Worm (Caenorhabditis elegans): ENCODE results near the gene T10C6.7.
A peak's percentile ranks its signal among the peaks of the same experiment; 100 is the strongest.

T10C6.7 gene

ce11 chrV:16022600-16022999 is 8.9 kb downstream of the T10C6.7 start:
- TF ChIP-seq ama-1 (optimal IDR thresholded peaks at IDR 0.05) (no peak), tbx-37 (GFP tag; conservative IDR thresholded peaks at IDR 0.05) (peak; percentile 83)

ce11 chrV:16020042-16020441 is 11.5 kb downstream of the T10C6.7 start, which contains the start of gene srx-44:
Gene srx-44, plus strand, starts transcription at chrV:16020342.
- TF ChIP-seq hmg-4 (GFP tag; optimal IDR thresholded peaks at IDR 0.05): no peak
- no peak for TF ChIP-seq sea-1 (GFP tag; conservative IDR thresholded peaks at IDR 0.05)
- TF ChIP-seq ama-1 (optimal IDR thresholded peaks at IDR 0.05): no peak
- no peak for TF ChIP-seq ceh-13 (GFP tag; optimal IDR thresholded peaks at IDR 0.05)
- no peak for TF ChIP-seq F13C5.2 (tag; optimal IDR thresholded peaks at IDR 0.05)
- no peak for TF ChIP-seq B0310.2 (tag; optimal IDR thresholded peaks at IDR 0.05)
- no peak for TF ChIP-seq scrt-1 (GFP tag; IDR thresholded peaks at IDR 0.05)
- TF ChIP-seq pes-1 (GFP tag; IDR thresholded peaks at IDR 0.05): no peak
- no peak for TF ChIP-seq hmbx-1 (tag; optimal IDR thresholded peaks at IDR 0.05)
- no peak for TF ChIP-seq tra-4 (tag; optimal IDR thresholded peaks at IDR 0.05)

- TF ChIP-seq scrt-1 (GFP tag; IDR thresholded peaks at IDR 0.05): no peak
- no peak for TF ChIP-seq flt-1 (GFP tag; IDR thresholded peaks at IDR 0.05)
- no peak for TF ChIP-seq pes-1 (GFP tag; IDR thresholded peaks at IDR 0.05)
- TF ChIP-seq hnd-1 (tag; optimal IDR thresholded peaks at IDR 0.05): no peak
- TF ChIP-seq tra-4 (tag; optimal IDR thresholded peaks at IDR 0.05): no peak
- no peak for TF ChIP-seq hmbx-1 (tag; optimal IDR thresholded peaks at IDR 0.05)
- no peak for TF ChIP-seq ama-1 (optimal IDR thresholded peaks at IDR 0.05)
- TF ChIP-seq tbx-11 (GFP tag; IDR thresholded peaks at IDR 0.05): no peak
- no peak for TF ChIP-seq aly-1 (tag; optimal IDR thresholded peaks at IDR 0.05)
- TF ChIP-seq ets-7 (tag; optimal IDR thresholded peaks at IDR 0.05): no peak
- no peak for TF ChIP-seq tbx-37 (GFP tag; conservative IDR thresholded peaks at IDR 0.05)
- no peak for TF ChIP-seq hmg-4 (GFP tag; optimal IDR thresholded peaks at IDR 0.05)
Observed at ce11 chrV:16017671-16018070, 13.8 kb downstream of the T10C6.7 start, which contains the start of gene srx-43. Gene srx-43, plus strand, starts transcription at chrV:16017971.

DNA sequence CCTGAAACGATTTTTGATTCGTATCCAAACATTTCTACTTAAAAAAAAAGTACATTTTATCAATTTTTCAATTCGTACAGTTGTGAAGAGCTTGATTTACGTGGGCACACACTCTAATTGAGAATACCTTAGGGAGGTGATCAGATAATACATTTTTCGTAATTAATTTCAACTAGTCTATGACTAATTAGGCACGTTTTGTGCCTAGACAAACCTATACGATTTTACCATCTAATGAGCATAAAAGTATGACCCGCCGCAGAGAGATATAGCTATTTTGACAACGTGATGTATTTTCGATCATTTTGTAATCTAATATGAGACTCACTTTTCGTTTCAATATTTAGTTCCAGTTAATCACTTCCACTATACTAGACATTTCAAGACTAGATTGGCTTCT is 14.5 kb downstream of the T10C6.7 start:
- TF ChIP-seq pes-1 (GFP tag; IDR thresholded peaks at IDR 0.05) (no peak), aly-1 (tag; optimal IDR thresholded peaks at IDR 0.05) (no peak), flt-1 (GFP tag; IDR thresholded peaks at IDR 0.05) (no peak), ceh-36 (tag; optimal IDR thresholded peaks at IDR 0.05) (no peak), ceh-13 (GFP tag; optimal IDR thresholded peaks at IDR 0.05) (no peak), sea-1 (GFP tag; conservative IDR thresholded peaks at IDR 0.05) (no peak), B0310.2 (tag; optimal IDR thresholded peaks at IDR 0.05) (no peak), tbx-37 (GFP tag; conservative IDR thresholded peaks at IDR 0.05) (no peak), hnd-1 (tag; optimal IDR thresholded peaks at IDR 0.05) (no peak), ets-7 (tag; optimal IDR thresholded peaks at IDR 0.05) (no peak), tbx-11 (GFP tag; IDR thresholded peaks at IDR 0.05) (no peak), tra-4 (tag; optimal IDR thresholded peaks at IDR 0.05) (no peak), F13C5.2 (tag; optimal IDR thresholded peaks at IDR 0.05) (no peak), hmbx-1 (tag; optimal IDR thresholded peaks at IDR 0.05) (no peak)

ce11 chrV:16015652-16016051 is 15.9 kb downstream of the T10C6.7 start, which contains the start of gene str-232:
Gene str-232, minus strand, starts transcription at chrV:16015752.
- no peak for TF ChIP-seq flt-1 (GFP tag; IDR thresholded peaks at IDR 0.05)
- TF ChIP-seq tra-4 (tag; optimal IDR thresholded peaks at IDR 0.05): no peak
- no peak for TF ChIP-seq hmbx-1 (tag; optimal IDR thresholded peaks at IDR 0.05)
- no peak for TF ChIP-seq B0310.2 (tag; optimal IDR thresholded peaks at IDR 0.05)
- no peak for TF ChIP-seq tbx-11 (GFP tag; IDR thresholded peaks at IDR 0.05)
- TF ChIP-seq F13C5.2 (tag; optimal IDR thresholded peaks at IDR 0.05): no peak
- no peak for TF ChIP-seq aly-1 (tag; optimal IDR thresholded peaks at IDR 0.05)
- TF ChIP-seq scrt-1 (GFP tag; IDR thresholded peaks at IDR 0.05): no peak
- no peak for TF ChIP-seq hnd-1 (tag; optimal IDR thresholded peaks at IDR 0.05)
- no peak for TF ChIP-seq ceh-36 (tag; optimal IDR thresholded peaks at IDR 0.05)

DNA sequence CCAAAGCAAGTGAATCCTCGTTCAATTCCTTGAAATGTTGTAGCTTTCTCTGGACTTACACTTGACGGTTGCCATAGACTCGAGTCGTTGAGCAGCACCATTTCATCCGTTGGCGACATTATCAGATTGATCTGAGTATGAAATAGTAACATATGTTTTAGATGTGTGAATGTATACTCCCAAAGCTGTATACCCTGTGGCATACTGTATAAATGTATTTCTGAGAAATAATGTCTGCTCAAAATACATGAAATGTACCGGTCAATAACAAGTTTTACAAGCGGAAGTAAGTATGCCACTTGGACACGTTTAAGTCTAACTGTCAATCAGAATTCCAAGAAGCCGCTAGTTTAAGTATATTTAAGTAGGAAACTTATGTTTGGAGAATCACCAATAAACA is 21.9 kb downstream of the T10C6.7 start, which contains the start of gene str-233:
Gene str-233 (minus strand): TSS at position 101 of the 400 bp plus-strand sequence.
- TF ChIP-seq F13C5.2 (tag; optimal IDR thresholded peaks at IDR 0.05) (no peak), ceh-13 (GFP tag; optimal IDR thresholded peaks at IDR 0.05) (no peak), ets-7 (tag; optimal IDR thresholded peaks at IDR 0.05) (no peak), hmbx-1 (tag; optimal IDR thresholded peaks at IDR 0.05) (no peak)

DNA sequence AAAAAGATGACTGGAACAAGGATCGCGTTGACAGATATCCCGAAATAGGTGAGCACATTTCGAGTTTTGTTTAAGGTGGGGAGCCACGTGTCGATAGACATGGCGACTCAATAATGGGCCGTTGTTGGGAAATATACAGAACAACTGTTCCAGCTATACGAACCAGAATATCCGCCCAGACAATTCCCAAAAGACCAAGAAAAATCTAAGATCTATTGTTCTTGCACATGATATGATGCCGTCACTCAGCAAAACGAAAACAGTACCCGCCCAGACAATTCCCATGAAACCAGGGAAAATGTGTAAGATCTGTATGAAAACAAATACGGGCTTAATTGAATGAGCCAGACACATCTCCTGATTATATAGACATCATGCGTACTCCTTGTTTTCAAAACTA is 24.0 kb downstream of the T10C6.7 start, which contains the start of gene str-231:
Gene str-231 (minus strand): TSS at position 101 of the 400 bp plus-strand sequence.
- TF ChIP-seq flt-1 (GFP tag; IDR thresholded peaks at IDR 0.05): no peak
- no peak for TF ChIP-seq pes-1 (GFP tag; IDR thresholded peaks at IDR 0.05)
- no peak for TF ChIP-seq tbx-37 (GFP tag; conservative IDR thresholded peaks at IDR 0.05)
- no peak for TF ChIP-seq ceh-13 (GFP tag; optimal IDR thresholded peaks at IDR 0.05)
- no peak for TF ChIP-seq tbx-11 (GFP tag; IDR thresholded peaks at IDR 0.05)
- TF ChIP-seq B0310.2 (tag; optimal IDR thresholded peaks at IDR 0.05): no peak
- TF ChIP-seq tra-4 (tag; optimal IDR thresholded peaks at IDR 0.05): no peak
- TF ChIP-seq hmg-4 (GFP tag; optimal IDR thresholded peaks at IDR 0.05): no peak
- no peak for TF ChIP-seq hmbx-1 (tag; optimal IDR thresholded peaks at IDR 0.05)
- TF ChIP-seq ceh-36 (tag; optimal IDR thresholded peaks at IDR 0.05): no peak
- no peak for TF ChIP-seq scrt-1 (GFP tag; IDR thresholded peaks at IDR 0.05)
- TF ChIP-seq ets-7 (tag; optimal IDR thresholded peaks at IDR 0.05): no peak
- no peak for TF ChIP-seq ama-1 (optimal IDR thresholded peaks at IDR 0.05)
- TF ChIP-seq F13C5.2 (tag; optimal IDR thresholded peaks at IDR 0.05): no peak
- TF ChIP-seq sea-1 (GFP tag; conservative IDR thresholded peaks at IDR 0.05): no peak
- TF ChIP-seq aly-1 (tag; optimal IDR thresholded peaks at IDR 0.05): no peak
- no peak for TF ChIP-seq hnd-1 (tag; optimal IDR thresholded peaks at IDR 0.05)

DNA sequence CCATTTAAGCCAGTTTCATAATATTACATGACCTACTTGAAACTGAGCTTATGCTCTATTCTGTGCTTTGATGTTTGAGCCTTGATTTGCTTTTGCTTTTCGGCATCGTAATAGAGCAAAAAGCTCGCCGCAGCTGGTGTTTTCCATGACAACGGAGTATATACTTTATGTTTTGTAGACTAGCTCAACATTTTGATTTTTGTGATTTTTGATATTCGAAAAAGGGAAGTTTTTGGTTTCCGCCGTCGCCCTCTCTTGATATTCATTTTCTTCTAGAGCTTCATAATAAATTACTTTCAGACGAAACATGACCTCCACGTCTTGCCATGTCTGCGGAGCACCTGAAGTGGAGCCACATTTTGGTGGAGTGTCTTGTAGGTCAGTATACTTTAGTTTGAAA is 29.2 kb downstream of the T10C6.7 start, which contains the start of gene nhr-63:
Gene nhr-63 (plus strand): TSS at position 301 of the 400 bp plus-strand sequence.
- TF ChIP-seq ets-7 (tag; optimal IDR thresholded peaks at IDR 0.05): no peak
- no peak for TF ChIP-seq tbx-37 (GFP tag; conservative IDR thresholded peaks at IDR 0.05)
- no peak for TF ChIP-seq hnd-1 (tag; optimal IDR thresholded peaks at IDR 0.05)
- no peak for TF ChIP-seq pes-1 (GFP tag; IDR thresholded peaks at IDR 0.05)
- no peak for TF ChIP-seq hmg-4 (GFP tag; optimal IDR thresholded peaks at IDR 0.05)
- no peak for TF ChIP-seq B0310.2 (tag; optimal IDR thresholded peaks at IDR 0.05)
- no peak for TF ChIP-seq aly-1 (tag; optimal IDR thresholded peaks at IDR 0.05)
- TF ChIP-seq ama-1 (optimal IDR thresholded peaks at IDR 0.05): no peak
- TF ChIP-seq hmbx-1 (tag; optimal IDR thresholded peaks at IDR 0.05): no peak
- TF ChIP-seq flt-1 (GFP tag; IDR thresholded peaks at IDR 0.05): no peak
- TF ChIP-seq sea-1 (GFP tag; conservative IDR thresholded peaks at IDR 0.05): no peak
- no peak for TF ChIP-seq ceh-36 (tag; optimal IDR thresholded peaks at IDR 0.05)
- no peak for TF ChIP-seq tbx-11 (GFP tag; IDR thresholded peaks at IDR 0.05)
- TF ChIP-seq scrt-1 (GFP tag; IDR thresholded peaks at IDR 0.05): no peak
- no peak for TF ChIP-seq tra-4 (tag; optimal IDR thresholded peaks at IDR 0.05)
